Worm (Caenorhabditis elegans): Measurements from ENCODE around the gene B0336.7.

- TF ChIP-seq T22C8.4 (GFP tag; IDR thresholded peaks at IDR 0.05) (no peak), cog-1 (tag; optimal IDR thresholded peaks at IDR 0.05) (no peak), flt-1 (GFP tag; IDR thresholded peaks at IDR 0.05) (no peak), klf-2 (GFP tag; conservative IDR thresholded peaks at IDR 0.05) (no peak), ztf-29 (GFP tag; IDR thresholded peaks at IDR 0.05) (no peak), ref-1 (GFP tag; conservative IDR thresholded peaks at IDR 0.05) (no peak)
Observed at ce11 chrIII:5680141-5680540, 17.0 kb downstream of the B0336.7 start, which contains the start of gene pst-2.

All from whole organism, midembryonic.